Fruit fly (Drosophila melanogaster): ENCODE results near the gene CG42655.
A peak's percentile ranks its signal among the peaks of the same experiment; 100 is the strongest.

CG42655 gene

DNA sequence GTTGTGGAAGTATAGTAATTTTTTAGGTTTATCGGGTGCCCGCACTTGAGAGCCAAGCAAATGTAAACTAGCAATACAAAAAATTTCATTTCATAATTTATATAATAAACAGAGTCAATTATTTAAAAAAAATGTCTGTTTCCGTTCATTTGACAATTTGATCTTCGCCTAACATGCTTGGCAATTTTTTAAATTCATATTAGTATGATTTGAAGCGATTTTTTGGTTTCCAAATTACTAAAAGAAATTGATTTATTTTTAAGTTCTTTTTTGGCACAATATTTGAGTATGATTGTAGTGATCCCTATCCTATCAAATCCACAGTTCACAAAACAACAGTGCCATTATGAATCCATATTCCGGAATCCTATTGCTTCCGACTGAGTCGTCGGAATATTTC is 1.6 kb downstream of the CG42655 start, which contains the start of gene CG34258:
TSS of gene CG34258 (minus strand) at position 101 of the 400 bp plus-strand sequence.
- no peak for TF ChIP-seq CG1647 (GFP tag; optimal IDR thresholded peaks at IDR 0.05)
- TF ChIP-seq CG32767 (GFP tag; IDR thresholded peaks at IDR 0.05), result no peak
- TF ChIP-seq CG1529 (GFP tag; optimal IDR thresholded peaks at IDR 0.05), result no peak
- TF ChIP-seq hth (optimal IDR thresholded peaks at IDR 0.05), result no peak
- TF ChIP-seq CG17186 (GFP tag; optimal IDR thresholded peaks at IDR 0.05), result no peak
- no peak for TF ChIP-seq Atf3 (GFP tag; optimal IDR thresholded peaks at IDR 0.05)
- TF ChIP-seq bab2 (GFP tag; optimal IDR thresholded peaks at IDR 0.05), result no peak

DNA sequence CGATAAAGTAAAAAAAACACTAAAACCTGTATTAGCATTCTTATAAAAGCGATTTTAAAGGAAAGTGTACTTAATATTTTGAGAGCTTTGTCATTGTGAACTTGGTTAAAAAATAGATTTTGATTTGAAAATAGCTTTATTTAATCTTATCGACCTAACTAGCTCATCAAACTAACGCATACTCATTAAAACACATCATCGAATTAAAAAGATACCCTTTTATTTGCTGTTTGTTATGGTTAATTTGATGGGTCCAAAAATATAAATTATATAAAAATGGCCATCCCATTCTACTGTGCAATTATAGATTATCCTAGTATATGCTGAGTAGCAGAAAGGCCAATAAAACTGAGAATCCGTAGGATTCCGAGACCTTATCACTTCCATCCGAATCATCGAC is 2.5 kb downstream of the CG42655 start, which contains the start of gene CG32219:
TSS of gene CG32219 (minus strand) at position 101 of the 400 bp plus-strand sequence.
- no peak for TF ChIP-seq Mrtf (GFP tag; IDR thresholded peaks at IDR 0.05)
- TF ChIP-seq CG3995 (GFP tag; optimal IDR thresholded peaks at IDR 0.05), result no peak
- no peak for TF ChIP-seq nau (GFP tag; optimal IDR thresholded peaks at IDR 0.05)
- TF ChIP-seq zfh1 (GFP tag; IDR thresholded peaks at IDR 0.05), result no peak
- no peak for TF ChIP-seq sna (GFP tag; IDR thresholded peaks at IDR 0.05; ENCODE audit: partially characterized antibody)
- no peak for TF ChIP-seq CG6813 (GFP tag; optimal IDR thresholded peaks at IDR 0.05)
- TF ChIP-seq CG13296 (GFP tag; optimal IDR thresholded peaks at IDR 0.05), result no peak
- no peak for TF ChIP-seq CG17385 (GFP tag; optimal IDR thresholded peaks at IDR 0.05)
- no peak for TF ChIP-seq repo (GFP tag; optimal IDR thresholded peaks at IDR 0.05)
- TF ChIP-seq CG16863 (GFP tag; optimal IDR thresholded peaks at IDR 0.05), result no peak
- no peak for TF ChIP-seq CG12942 (GFP tag; optimal IDR thresholded peaks at IDR 0.05)
- no peak for TF ChIP-seq CG6765 (GFP tag; optimal IDR thresholded peaks at IDR 0.05)
- TF ChIP-seq fd3F (GFP tag; optimal IDR thresholded peaks at IDR 0.05), result no peak
- TF ChIP-seq bab2 (GFP tag; optimal IDR thresholded peaks at IDR 0.05), result no peak
- no peak for TF ChIP-seq BEAF-32 (GFP tag; optimal IDR thresholded peaks at IDR 0.05)

- TF ChIP-seq CG12769 (tag; optimal IDR thresholded peaks at IDR 0.05) (peak; percentile 17), CG7271 (tag; optimal IDR thresholded peaks at IDR 0.05) (no peak), Mad (GFP tag; optimal IDR thresholded peaks at IDR 0.05) (no peak), Eip74EF (GFP tag; optimal IDR thresholded peaks at IDR 0.05) (no peak), Ets65A (GFP tag) (peak; percentile 90), CG15073 (GFP tag; optimal IDR thresholded peaks at IDR 0.05) (no peak), sob (GFP tag; IDR thresholded peaks at IDR 0.05) (no peak), vfl (GFP tag; optimal IDR thresholded peaks at IDR 0.05) (no peak), Dref (GFP tag; IDR thresholded peaks at IDR 0.05) (no peak), fd3F (GFP tag; optimal IDR thresholded peaks at IDR 0.05) (no peak), ftz-f1 (GFP tag; optimal IDR thresholded peaks at IDR 0.05) (no peak), run (tag; optimal IDR thresholded peaks at IDR 0.05) (no peak), insv (GFP tag; optimal IDR thresholded peaks at IDR 0.05) (no peak), CG17186 (GFP tag; optimal IDR thresholded peaks at IDR 0.05) (no peak), caup (GFP tag; optimal IDR thresholded peaks at IDR 0.05; ENCODE audit: severe bottlenecking) (no peak), corto (GFP tag; optimal IDR thresholded peaks at IDR 0.05) (no peak), CG33557 (GFP tag; optimal IDR thresholded peaks at IDR 0.05) (no peak), CG2875 (GFP tag; optimal IDR thresholded peaks at IDR 0.05) (no peak), CG6765 (GFP tag; optimal IDR thresholded peaks at IDR 0.05) (no peak), CG32532 (GFP tag; IDR thresholded peaks at IDR 0.05) (no peak), NC2β (GFP tag; optimal IDR thresholded peaks at IDR 0.05) (no peak), pho (GFP tag; optimal IDR thresholded peaks at IDR 0.05) (no peak), Hmr (GFP tag; optimal IDR thresholded peaks at IDR 0.05) (no peak), cato (GFP tag; optimal IDR thresholded peaks at IDR 0.05; ENCODE audit: borderline replicate concordance) (no peak), Hr51 (GFP tag; optimal IDR thresholded peaks at IDR 0.05) (no peak), ewg (GFP tag; optimal IDR thresholded peaks at IDR 0.05) (no peak), ab (GFP tag; optimal IDR thresholded peaks at IDR 0.05) (no peak), lab (GFP tag; optimal IDR thresholded peaks at IDR 0.05) (peak; percentile 36), CG12942 (GFP tag; optimal IDR thresholded peaks at IDR 0.05) (peak; percentile 2), tio (GFP tag; optimal IDR thresholded peaks at IDR 0.05) (no peak), CG6689 (GFP tag; IDR thresholded peaks at IDR 0.05) (peak; percentile 33; the same call in 1 of the 2 replicates)
Measured at dm6 chr3L:19945469-19945868, 8.0 kb downstream of the CG42655 start.
